Worm (Caenorhabditis elegans) whole organism, L1 larva: Measurements from ENCODE around the gene F07F6.4.

Source experiments
- ceh-82 ChIP-seq, 3 experiments: fragments of 150-350 bp in 1 of 3; sonication (generic microtip) in 2 of 3; optimal IDR thresholded peaks; 2 replicates each; lab custom pipeline; 2014 to 2017; ENCODE audit warnings: missing biosample characterization in 3 of 3, missing genetic modification characterization in 3 of 3
- ceh-90 ChIP-seq: sonication (generic microtip); optimal IDR thresholded peaks from 2 replicates; lab custom pipeline; 2016; ENCODE audit warnings: missing genetic modification characterization, missing compliant biosample characterization
- dpl-1 ChIP-seq, 3 experiments: fragments of 150-350 bp in 2 of 3; sonication (generic microtip) in 1 of 3; optimal IDR thresholded peaks; 2 replicates each; lab custom pipeline; 2014 to 2017; ENCODE audit warnings: missing biosample characterization in 3 of 3, missing genetic modification characterization in 3 of 3, missing genetic modification reagents in 3 of 3
- dsc-1 ChIP-seq: sonication (generic microtip); optimal IDR thresholded peaks from 2 replicates; lab custom pipeline; 2016; ENCODE audit warnings: mild to moderate bottlenecking, missing genetic modification characterization, missing compliant biosample characterization
- fos-1 ChIP-seq: fragments of 150-350 bp; optimal IDR thresholded peaks from 2 replicates; lab custom pipeline; 2014; ENCODE audit warnings: missing biosample characterization, missing genetic modification characterization
- mdl-1 ChIP-seq, 2 experiments: fragments of 150-350 bp; optimal IDR thresholded peaks; 2 replicates each; lab custom pipeline; 2014 to 2017; ENCODE audit warnings: missing biosample characterization in 2 of 2, missing genetic modification characterization in 2 of 2, inconsistent platforms in 1 of 2
- nhr-11 ChIP-seq: fragments of 150-350 bp; optimal IDR thresholded peaks from 2 replicates; lab custom pipeline; 2014; ENCODE audit warnings: missing biosample characterization, missing genetic modification characterization
- nhr-237 ChIP-seq: fragments of 150-350 bp; optimal IDR thresholded peaks from 2 replicates; lab custom pipeline; 2014; ENCODE audit warnings: missing biosample characterization, missing genetic modification characterization
- nhr-28 ChIP-seq: fragments of 150-350 bp; optimal IDR thresholded peaks from 2 replicates; lab custom pipeline; 2014; ENCODE audit warnings: missing biosample characterization, missing genetic modification characterization
- pqm-1 ChIP-seq: sonication (generic microtip); optimal IDR thresholded peaks from 3 replicates; lab custom pipeline; 2017; ENCODE audit warnings: missing biosample characterization, missing genetic modification characterization

DNA sequence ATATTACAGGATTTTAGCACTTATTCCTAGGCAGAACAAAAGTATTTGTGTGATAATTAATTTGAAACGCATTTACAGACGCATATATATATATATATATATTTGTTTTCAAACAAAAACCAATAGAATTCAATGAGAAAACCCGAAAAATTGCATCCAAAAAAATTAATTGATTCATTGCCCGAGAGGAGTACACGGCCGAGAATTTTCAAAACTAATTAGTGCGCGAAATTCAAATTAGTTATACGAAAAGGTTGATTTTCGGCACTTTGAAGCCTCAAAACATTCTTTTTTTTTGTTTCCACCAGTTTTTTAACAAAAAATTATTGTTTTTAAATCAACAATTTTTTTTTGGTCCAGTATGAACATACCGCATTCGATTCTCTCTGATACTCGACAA is 37.9 kb downstream of the F07F6.4 start:
- TF ChIP-seq mdl-1 (tag; optimal IDR thresholded peaks at IDR 0.05; lab: Kevin White, UChicago) (no peak), nhr-28 (tag; lab: Kevin White, UChicago) (no peak), dpl-1 (GFP tag; optimal IDR thresholded peaks at IDR 0.05; lab: Kevin White, UChicago) (peak in 2 of 3 experiments; percentile 13 to 48), ceh-90 (tag; lab: Kevin White, UChicago) (no peak), pqm-1 (no peak), nhr-237 (tag; lab: Kevin White, UChicago) (no peak), fos-1 (tag; lab: Kevin White, UChicago) (no peak), nhr-11 (tag; lab: Kevin White, UChicago) (no peak), ceh-82 (tag; optimal IDR thresholded peaks at IDR 0.05; lab: Kevin White, UChicago) (no peak), dsc-1 (no peak)
